Fruit fly (Drosophila melanogaster): ENCODE measurements around the gene Prp6.

The Prp6 gene

DNA sequence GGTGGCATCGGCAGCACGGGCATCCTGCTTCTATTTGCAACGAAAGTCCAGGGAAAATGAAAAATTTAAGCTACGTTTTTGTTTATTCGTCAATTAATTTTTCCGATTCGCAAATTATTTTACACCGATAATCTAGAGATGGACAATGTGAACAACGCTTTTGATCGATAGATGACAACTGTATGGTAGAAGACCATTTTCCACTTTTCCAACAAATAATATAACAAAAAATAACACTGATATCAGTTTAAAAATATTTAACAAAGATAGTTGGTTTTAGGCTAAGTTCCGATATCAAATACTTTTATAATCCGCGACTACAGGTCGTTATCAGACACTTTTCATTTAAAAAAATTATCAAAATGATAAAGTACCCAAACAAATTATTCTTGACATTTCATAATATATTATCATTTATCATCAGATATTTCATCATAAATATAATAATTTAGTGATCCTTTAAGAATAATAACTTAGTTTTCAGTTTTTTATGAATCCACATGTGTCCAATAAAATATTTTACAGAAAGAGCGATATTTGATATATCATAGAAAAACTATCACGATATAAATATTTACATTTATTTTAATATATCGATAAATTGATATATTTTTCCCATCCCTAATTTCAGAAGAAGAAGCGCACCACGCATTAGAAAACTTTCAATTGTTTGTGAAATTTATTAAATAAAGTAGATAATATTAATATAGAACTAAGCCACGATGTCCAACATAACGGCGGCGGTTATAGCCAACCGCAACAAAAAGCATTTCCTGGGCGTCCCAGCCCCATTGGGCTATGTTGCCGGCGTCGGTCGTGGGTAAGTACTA, at the start of gene Prp6, which contains the start of gene CSN1b:
Gene Prp6, plus strand, starts transcription at position 601 of the 830 bp plus-strand sequence.
Gene CSN1b, minus strand, starts transcription at position 159 of the 830 bp plus-strand sequence.
- no peak for TF ChIP-seq noc (tag; optimal IDR thresholded peaks at IDR 0.05)

DNA sequence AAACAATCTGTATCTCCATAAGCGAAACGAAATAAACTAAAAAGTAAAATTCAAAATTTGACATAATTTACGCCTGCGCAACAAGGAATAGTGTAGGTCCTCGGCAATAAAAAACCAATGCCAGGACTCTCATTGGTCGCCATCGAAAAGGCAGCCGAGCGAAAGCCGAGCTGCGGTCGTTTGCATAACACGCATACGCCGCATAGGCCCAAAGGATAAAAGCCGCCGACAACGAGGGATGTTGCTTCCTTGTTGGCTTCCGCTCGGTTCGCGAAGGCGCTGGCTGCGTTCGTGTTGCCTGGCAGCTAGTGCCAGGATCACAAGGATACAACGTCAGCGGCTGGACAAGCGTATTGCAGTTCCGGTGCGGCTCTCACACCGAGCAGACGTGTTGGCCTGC, 44.7 kb upstream of the Prp6 start:
- TF ChIP-seq noc (tag; optimal IDR thresholded peaks at IDR 0.05): no peak

DNA sequence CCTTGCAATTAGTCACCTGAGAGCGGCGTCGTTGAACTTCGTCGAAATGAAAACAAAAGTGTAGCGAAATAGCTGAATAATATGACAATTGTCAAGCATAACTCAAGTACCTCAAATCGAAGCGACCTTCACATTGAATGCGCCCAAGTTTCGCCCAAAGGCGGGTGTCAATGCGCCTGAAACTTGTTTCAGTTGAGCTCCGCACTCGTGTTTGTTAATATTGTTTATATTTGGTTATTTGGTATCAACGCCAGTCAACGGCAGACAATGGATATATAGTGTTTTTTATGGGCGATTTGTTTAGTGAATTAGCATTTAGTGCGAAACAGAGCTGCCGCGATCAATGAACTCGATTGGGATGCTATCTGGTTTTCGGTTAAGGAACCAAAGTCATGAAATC, 43.3 kb upstream of the Prp6 start:
- no peak for TF ChIP-seq noc (tag; optimal IDR thresholded peaks at IDR 0.05)

DNA sequence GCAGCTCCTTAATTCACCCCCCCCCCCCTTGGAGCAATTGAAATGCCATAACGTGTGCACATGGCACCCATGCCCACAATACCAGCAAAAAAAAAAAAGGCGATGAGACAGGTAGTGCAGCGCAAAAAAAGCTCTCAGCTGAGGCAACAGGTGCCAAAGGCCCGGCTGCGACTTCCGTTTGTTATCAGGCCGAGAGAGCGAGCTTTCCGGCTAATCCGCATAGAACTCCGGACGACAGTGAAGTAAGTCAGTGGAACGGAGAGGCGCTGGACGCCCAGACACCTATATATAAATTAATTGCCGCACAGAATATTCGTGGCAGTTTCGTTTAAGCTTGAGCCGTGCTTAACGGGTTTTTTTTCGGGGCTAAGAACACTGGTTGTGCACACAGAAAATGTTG, 41.8 kb upstream of the Prp6 start, which contains the start of gene CG6865:
Gene CG6865, plus strand, starts transcription at position 321 of the 400 bp plus-strand sequence.
- no peak for TF ChIP-seq noc (tag; optimal IDR thresholded peaks at IDR 0.05)

DNA sequence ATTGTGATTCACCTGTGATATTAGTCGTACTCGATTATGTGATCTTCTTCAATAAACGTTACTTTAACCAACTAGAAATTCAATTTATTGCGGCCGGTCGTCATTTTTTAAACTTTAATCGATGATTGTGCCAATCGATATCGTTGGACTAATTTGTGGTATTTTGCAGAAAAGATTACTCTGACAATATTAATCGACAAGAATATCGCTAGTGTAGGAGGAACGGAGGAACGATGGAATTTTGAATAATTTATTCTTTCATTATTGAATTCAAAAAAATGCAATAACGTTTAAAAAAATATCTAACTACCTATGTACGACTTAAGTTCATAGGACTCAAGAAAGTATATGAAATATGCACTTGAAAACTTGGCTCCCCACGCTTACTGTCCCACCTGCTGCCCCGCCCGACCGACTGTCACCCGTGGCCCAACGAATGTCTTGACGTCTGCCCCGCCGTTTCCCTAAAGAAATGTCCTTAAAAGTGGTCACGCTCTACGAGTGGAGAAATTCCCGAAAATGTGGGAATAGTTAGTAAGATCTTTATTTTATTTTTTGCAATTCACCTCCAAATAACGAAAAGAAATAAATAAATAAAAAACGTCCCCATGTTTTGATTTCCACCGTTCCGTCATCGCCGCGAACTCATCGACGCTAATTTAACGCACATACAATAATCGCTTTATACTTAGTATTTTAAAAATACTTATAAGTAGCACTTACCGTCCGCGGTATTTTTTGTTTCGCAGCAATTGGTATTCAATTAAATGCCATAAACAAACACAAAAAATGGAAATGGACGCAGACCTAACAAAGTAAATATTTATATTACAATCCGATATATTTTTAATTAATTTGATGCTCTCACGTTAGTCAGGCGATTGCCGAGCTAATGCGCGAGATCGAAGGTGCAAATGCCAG, 39.5 kb upstream of the Prp6 start, which contains the start of gene CG14074:
Gene CG14074, plus strand, starts transcription at position 779 of the 921 bp plus-strand sequence.
- TF ChIP-seq noc (tag; optimal IDR thresholded peaks at IDR 0.05): no peak

DNA sequence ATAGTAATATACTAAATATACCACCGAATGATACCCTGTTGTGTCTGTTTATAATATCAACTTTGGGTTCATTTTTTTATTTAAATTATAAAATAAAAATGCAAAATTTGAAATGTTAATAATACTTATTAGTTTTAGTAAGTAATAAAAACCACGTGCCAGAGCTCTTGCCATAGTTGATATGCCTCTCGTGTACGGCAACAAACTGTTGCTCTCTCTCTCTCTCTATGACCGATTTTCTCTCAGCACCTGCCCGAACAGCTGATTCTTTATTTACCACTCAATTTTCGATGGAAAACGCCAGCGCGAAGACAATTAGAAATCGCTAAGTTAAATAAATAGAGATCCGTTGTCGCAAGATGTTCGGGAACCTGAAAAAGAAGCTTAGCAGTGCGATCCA, 37.7 kb upstream of the Prp6 start, which contains the start of gene Dysb:
Gene Dysb, plus strand, starts transcription at position 251 of the 400 bp plus-strand sequence.
- peak; percentile 88 for TF ChIP-seq noc (tag; optimal IDR thresholded peaks at IDR 0.05)

DNA sequence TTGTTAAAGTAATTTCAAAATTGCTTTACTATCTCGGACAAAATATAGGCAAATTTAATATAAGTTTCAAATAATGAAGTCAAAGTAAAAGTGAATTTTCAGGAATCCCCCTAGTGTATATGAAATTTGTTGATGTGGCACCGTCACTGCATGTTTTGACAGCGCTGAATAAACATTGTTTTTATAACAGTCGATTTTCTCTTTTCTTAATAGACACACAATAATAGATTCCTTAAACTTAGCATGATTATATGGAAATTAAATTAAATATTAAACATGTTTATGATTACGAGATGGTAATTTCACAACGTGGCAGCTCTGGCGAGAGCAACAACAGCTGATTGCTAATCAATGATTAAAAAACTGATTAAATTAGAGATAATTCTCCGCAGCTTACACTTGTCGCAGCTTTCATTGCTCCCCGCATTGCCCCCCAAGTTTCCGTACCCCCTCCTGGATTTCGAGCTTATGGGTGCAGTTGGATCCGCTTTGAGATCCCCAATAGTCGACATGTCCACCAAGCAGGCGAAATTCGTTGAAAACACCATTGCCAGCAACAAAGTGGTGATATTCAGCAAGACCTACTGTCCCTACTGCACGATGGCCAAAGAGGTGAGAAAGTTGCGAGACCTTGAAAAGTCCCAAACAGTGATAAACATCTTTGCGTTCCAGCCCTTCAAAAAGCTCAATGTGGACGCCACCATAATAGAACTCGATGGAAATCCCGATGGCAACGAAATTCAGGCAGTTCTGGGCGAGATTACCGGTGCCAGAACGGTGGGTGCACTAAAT, 35.9 kb upstream of the Prp6 start, which contains the start of gene Grx1:
Gene Grx1, plus strand, starts transcription at position 196 of the 792 bp plus-strand sequence.
- peak; percentile 56 for TF ChIP-seq noc (tag; optimal IDR thresholded peaks at IDR 0.05)

DNA sequence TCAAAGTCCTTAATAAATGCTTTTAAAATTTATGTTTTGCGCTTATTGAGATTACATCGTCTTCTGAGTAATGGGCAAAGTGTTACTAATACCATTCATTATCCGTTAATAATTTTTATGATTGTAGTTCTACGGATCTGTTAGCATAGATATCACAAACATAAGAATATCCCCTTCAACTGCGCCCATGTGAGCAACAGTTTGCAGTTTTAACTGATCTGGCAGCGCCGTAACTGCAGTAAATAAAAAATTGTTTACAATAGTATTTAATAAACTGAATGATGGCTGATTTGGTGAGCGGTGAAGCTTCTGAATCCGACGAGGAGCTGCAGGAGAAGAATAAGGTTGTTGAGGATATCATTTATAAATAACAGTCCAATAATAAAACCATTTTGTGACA, 35.1 kb upstream of the Prp6 start, which contains the start of gene Blos3:
Gene Blos3, plus strand, starts transcription at position 198 of the 400 bp plus-strand sequence.
- TF ChIP-seq noc (tag; optimal IDR thresholded peaks at IDR 0.05): no peak

DNA sequence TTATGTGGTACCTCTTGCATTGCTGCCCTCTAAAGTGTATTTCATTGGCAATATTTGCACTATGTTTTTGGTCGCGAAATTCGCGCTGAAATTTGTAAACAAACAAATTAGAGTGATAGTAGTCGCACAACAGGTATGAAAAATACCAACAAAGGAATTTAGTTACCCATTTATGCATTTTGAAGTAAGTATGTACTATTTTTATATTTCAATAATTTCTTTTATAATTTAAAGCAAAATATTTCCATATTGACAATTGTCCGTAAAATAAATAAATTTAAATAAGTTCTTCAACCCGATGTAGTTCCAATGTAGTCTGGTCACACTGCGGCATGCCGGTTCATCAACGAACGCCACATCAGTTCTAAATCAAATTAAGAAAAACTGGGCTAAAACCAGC, 32.7 kb upstream of the Prp6 start, which contains the start of the genes Rad9 and Uggt:
Gene Rad9, minus strand, starts transcription at position 114 of the 400 bp plus-strand sequence.
Gene Uggt, plus strand, starts transcription at position 308 of the 400 bp plus-strand sequence.
- TF ChIP-seq noc (tag; optimal IDR thresholded peaks at IDR 0.05): no peak

DNA sequence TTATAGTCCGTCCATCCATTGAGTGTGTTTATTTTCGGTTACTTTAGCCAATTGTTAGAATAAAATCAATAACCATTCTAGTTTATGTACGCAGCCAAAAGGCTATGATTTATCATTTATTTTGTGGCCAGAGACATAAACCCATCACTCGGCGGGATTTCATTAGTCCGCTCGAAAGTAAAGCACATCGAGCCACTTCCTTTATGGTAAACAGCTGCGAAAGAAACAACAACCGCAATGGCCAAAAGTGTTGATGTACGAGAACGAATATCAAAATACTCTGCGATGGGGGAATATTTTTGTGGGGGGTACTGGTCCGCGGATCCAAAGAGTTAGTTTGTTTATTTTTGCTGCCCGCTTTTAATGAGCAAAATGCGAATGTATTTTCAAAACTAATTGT, 23.6 kb upstream of the Prp6 start:
- no peak for TF ChIP-seq noc (tag; optimal IDR thresholded peaks at IDR 0.05)

DNA sequence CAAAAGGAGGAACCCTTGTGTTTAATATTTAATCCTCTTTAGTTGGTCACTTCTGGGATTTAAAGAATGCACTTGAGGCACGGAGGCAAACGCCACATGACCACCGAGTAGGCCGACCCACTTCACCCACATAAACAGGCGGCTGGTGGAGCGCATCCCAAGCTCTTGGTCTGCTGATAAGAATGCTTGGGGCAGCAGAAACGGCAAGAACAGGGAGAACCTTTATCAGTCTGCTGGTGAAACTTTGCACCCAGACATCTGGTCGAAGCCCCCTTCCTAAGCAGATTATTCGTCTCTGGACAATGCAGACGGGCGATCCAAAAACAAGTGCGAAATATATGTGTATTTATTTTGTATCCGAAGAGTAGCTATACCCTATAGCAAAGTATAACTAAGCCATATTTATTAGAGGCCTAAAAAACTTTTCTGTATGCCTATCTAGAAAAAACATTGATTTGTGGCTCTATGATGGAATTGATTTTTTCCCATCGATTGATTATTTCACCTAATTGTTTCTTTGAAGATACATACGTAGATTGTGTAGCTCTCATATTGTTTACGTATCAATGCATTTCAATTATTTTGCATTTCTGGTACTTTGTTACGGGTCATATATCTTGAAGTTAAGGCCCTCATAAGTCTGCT, 15.8 kb upstream of the Prp6 start:
- no peak for TF ChIP-seq noc (tag; optimal IDR thresholded peaks at IDR 0.05)

DNA sequence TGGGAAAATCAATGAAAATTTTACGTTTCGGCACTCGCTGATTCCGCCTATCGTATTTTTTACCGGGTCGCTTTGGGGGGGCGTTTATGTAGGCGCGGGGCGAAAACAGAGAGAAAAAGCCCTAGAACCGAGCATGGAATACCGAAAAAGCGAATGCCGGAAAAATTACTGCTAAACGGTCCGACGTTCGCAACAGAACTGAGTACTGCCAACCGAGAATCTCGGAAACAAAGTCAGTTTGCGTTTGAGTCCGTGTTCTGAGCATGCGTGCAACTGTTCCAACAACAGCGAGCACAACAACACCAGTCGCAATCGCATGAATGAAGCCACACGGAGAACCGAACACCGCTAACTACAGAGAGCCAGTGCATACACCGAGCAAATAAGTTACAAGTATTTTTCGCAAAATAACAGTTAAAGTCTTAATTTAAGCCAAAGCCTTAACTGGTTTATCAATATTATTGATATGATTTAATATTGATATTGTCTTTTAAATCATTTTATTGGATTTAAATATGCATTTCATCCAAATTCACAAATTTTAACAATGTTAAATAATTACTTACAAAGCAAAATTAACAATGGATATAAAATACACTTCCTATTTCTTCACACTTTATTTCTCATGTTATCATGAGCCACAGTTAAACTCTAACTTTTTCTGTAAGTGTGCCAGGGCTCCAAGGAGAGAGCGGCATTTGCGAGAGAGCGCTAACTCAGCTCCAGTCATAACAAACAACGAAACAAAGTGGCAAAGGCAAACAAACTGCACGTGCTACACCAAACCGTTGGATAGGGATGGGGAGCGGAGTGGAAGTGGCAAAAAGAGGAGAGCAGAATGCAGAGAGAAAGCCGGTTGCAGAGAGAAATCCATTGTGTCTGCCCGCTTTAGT, 14.6 kb upstream of the Prp6 start, which contains the start of gene CG3961:
Gene CG3961, minus strand, starts transcription at position 201 of the 893 bp plus-strand sequence.
- TF ChIP-seq noc (tag; optimal IDR thresholded peaks at IDR 0.05): peak; percentile 78

DNA sequence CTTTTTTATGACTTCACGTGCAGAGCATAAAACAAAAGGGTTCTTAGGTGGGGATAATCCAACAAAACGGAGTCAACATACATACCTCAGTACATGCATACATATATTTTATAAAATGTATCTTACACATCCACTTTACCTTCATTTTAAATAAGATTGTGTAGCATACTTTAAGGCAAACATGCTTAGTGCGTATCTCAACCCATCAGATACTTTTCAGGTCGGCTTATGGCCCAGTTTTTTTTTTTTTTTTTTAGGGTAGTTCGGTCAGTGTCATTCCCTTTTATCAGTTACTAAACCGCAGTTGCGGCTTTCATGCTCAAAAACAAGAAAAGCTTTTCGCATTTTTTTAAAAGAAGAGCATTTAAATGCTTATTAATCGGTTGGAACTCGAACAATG, 13.2 kb upstream of the Prp6 start, which contains the start of gene NijB:
Gene NijB, plus strand, starts transcription at position 398 of the 400 bp plus-strand sequence.
- TF ChIP-seq noc (tag; optimal IDR thresholded peaks at IDR 0.05): no peak

Measured in whole organism, larva.